Fruit fly (Drosophila melanogaster) whole organism, embryonic: Measurements from ENCODE around the gene CG33784.

Experiments
- CG10565 ChIP-seq: fragments of 200-800 bp; sonication (Bioruptor generic); optimal IDR thresholded peaks from 3 replicates; lab custom pipeline; 2016; ENCODE audit warnings: missing biosample characterization, mild to moderate bottlenecking, missing genetic modification characterization
- CG14965 ChIP-seq: fragments of 200-800 bp; sonication (Bioruptor generic); optimal IDR thresholded peaks from 2 replicates; lab custom pipeline; 2016; ENCODE audit warnings: missing biosample characterization, missing genetic modification characterization, borderline replicate concordance
- CG18262 ChIP-seq: fragments of 200-800 bp; optimal IDR thresholded peaks from 3 replicates; lab custom pipeline; 2019; ENCODE audit warnings: missing biosample characterization, mild to moderate bottlenecking, missing genetic modification characterization, moderate library complexity
- CG5180 ChIP-seq: fragments of 200-800 bp; sonication (Bioruptor generic); optimal IDR thresholded peaks from 3 replicates; lab custom pipeline; 2017; ENCODE audit warnings: missing biosample characterization, missing genetic modification characterization, mild to moderate bottlenecking, moderate library complexity, missing genetic modification reagents
- CG8359 ChIP-seq: fragments of 200-800 bp; sonication (Bioruptor generic); optimal IDR thresholded peaks from 2 replicates; lab custom pipeline; 2017; ENCODE audit warnings: missing biosample characterization, mild to moderate bottlenecking, missing genetic modification characterization, borderline replicate concordance
- Dad ChIP-seq: fragments of 200-800 bp; sonication (Bioruptor generic); optimal IDR thresholded peaks from 3 replicates; lab custom pipeline; 2016; ENCODE audit warnings: missing biosample characterization, missing genetic modification characterization
- Nf-YB ChIP-seq: fragments of 200-800 bp; sonication (Bioruptor generic); optimal IDR thresholded peaks from 3 replicates; lab custom pipeline; 2019; ENCODE audit warnings: missing biosample characterization, mild to moderate bottlenecking, missing genetic modification characterization, moderate library complexity
- Ssrp ChIP-seq: fragments of 200-800 bp; sonication (Bioruptor generic); optimal IDR thresholded peaks from 2 replicates; lab custom pipeline; 2018; ENCODE audit warnings: missing biosample characterization, mild to moderate bottlenecking, missing genetic modification characterization, moderate library complexity
- cad ChIP-seq: fragments of >200 bp; optimal IDR thresholded peaks from 2 replicates; lab custom pipeline; 2017; ENCODE audit warnings: missing biosample characterization, missing genetic modification characterization
- hkb ChIP-seq, 2 experiments: fragments of 200-800 bp in 1 of 2; fragments of >200 bp in 1 of 2; sonication (Bioruptor generic) in 1 of 2; IDR thresholded peaks in 1 of 2; optimal IDR thresholded peaks in 1 of 2; 2 replicates each; pipeline versions ENCODE4 v1.3.6 to Lab custom; 2017 to 2022; ENCODE audit warnings: missing biosample characterization in 1 of 2, missing genetic modification characterization in 1 of 2
- lbe ChIP-seq: fragments of 200-800 bp; sonication (Bioruptor generic); optimal IDR thresholded peaks from 2 replicates; lab custom pipeline; 2016; ENCODE audit warnings: missing biosample characterization, mild to moderate bottlenecking, missing genetic modification characterization
- lmd ChIP-seq: fragments of 200-800 bp; sonication (Bioruptor generic); IDR thresholded peaks from 2 replicates; pipeline ENCODE4 v1.3.6; 2022; ENCODE audit warnings: missing biosample characterization, missing genetic modification characterization

DNA sequence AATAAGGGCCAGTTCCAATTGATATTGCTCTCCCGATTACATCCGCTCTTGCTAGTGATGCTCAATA, 19.1 kb upstream of the CG33784 start, which contains the start of gene CG12811:
- TF ChIP-seq CG5180 (GFP tag; lab: Kevin White, UChicago) (no peak), CG10565 (GFP tag; lab: Kevin White, UChicago) (no peak), lbe (GFP tag; lab: Kevin White, UChicago) (no peak), Nf-YB (GFP tag; lab: Kevin White, UChicago) (no peak), CG8359 (GFP tag; lab: Kevin White, UChicago) (no peak), Dad (GFP tag; lab: Kevin White, UChicago) (no peak), hkb (optimal IDR thresholded peaks at IDR 0.05; lab: Kevin White, UChicago) (no peak), hkb (GFP tag; IDR thresholded peaks at IDR 0.05; lab: Robert Waterston, UW) (no peak), CG14965 (GFP tag; lab: Kevin White, UChicago) (no peak), Ssrp (no peak), lmd (no peak), cad (GFP tag; lab: Kevin White, UChicago) (no peak), CG18262 (no peak)
